Fruit fly (Drosophila melanogaster): Measurements from ENCODE around the gene Gale.
A peak's percentile ranks its signal among the peaks of the same experiment; 100 is the strongest.

The Gale gene

DNA sequence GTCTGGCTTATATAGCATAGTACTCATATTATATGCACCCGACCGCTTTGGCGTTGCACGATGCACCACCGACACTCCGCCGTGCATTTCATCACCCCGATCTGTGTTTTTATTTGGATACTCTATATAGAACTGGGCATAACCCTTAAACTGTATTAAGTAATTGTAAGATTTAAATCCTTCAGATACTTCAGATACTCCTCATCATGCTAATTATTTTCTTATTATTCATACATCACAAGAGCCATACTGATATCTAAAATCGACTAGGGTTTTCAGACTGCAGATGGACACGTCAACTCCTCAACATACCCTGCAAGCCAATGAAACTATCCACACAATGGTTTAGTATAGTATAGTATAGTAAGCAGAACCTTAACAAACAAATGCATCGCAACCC lies 24.8 kb upstream of the Gale start (continued):
- TF ChIP-seq CG6792 (GFP tag; optimal IDR thresholded peaks at IDR 0.05): no peak
- no peak for TF ChIP-seq vri (GFP tag; optimal IDR thresholded peaks at IDR 0.05)
- peak; percentile 40 for TF ChIP-seq achi (GFP tag; optimal IDR thresholded peaks at IDR 0.05)
- no peak for TF ChIP-seq net (GFP tag; optimal IDR thresholded peaks at IDR 0.05)
- TF ChIP-seq CG11762 (GFP tag; optimal IDR thresholded peaks at IDR 0.05; ENCODE audit: insufficient read depth): no peak
- TF ChIP-seq CG16779 (tag; optimal IDR thresholded peaks at IDR 0.05): no peak
- TF ChIP-seq CG8632 (GFP tag; optimal IDR thresholded peaks at IDR 0.05): no peak
- no peak for TF ChIP-seq CG11902 (GFP tag; optimal IDR thresholded peaks at IDR 0.05)
- no peak for TF ChIP-seq Hr38 (GFP tag; optimal IDR thresholded peaks at IDR 0.05)
- no peak for TF ChIP-seq CG6808 (GFP tag; optimal IDR thresholded peaks at IDR 0.05)
- TF ChIP-seq fkh (GFP tag; optimal IDR thresholded peaks at IDR 0.05): no peak
- TF ChIP-seq salr (GFP tag; optimal IDR thresholded peaks at IDR 0.05): peak in 1 of 2 experiments; percentile 2
- peak; percentile 30 for TF ChIP-seq CG10631 (GFP tag; optimal IDR thresholded peaks at IDR 0.05)
- TF ChIP-seq CG8319 (GFP tag; optimal IDR thresholded peaks at IDR 0.05): no peak
- TF ChIP-seq CG32006 (GFP tag; optimal IDR thresholded peaks at IDR 0.05): peak; percentile 55
- TF ChIP-seq Sox14 (GFP tag; optimal IDR thresholded peaks at IDR 0.05): peak; percentile 9
- peak; percentile 64 for TF ChIP-seq Gug (GFP tag; IDR thresholded peaks at IDR 0.05)
- no peak for TF ChIP-seq Met (GFP tag; optimal IDR thresholded peaks at IDR 0.05)
- no peak for TF ChIP-seq ss (GFP tag; optimal IDR thresholded peaks at IDR 0.05)
- TF ChIP-seq CG6276 (GFP tag; optimal IDR thresholded peaks at IDR 0.05): no peak
- peak; percentile 18 for TF ChIP-seq topi (GFP tag; optimal IDR thresholded peaks at IDR 0.05)
- no peak for TF ChIP-seq Eip93F (GFP tag; optimal IDR thresholded peaks at IDR 0.05)

dm6 chr3L:624203-624914 lies 24.0 kb upstream of the Gale start:
- TF ChIP-seq svp (GFP tag) (peak; percentile 74), dsx (GFP tag; optimal IDR thresholded peaks at IDR 0.05; ENCODE audit: poor library complexity, severe bottlenecking) (no peak), fkh (GFP tag; optimal IDR thresholded peaks at IDR 0.05) (peak; percentile 26)

dm6 chr3L:625899-626298 lies 22.5 kb upstream of the Gale start:
- TF ChIP-seq Hr4 (GFP tag; optimal IDR thresholded peaks at IDR 0.05) (no peak), OdsH (GFP tag; optimal IDR thresholded peaks at IDR 0.05) (no peak), topi (GFP tag; optimal IDR thresholded peaks at IDR 0.05) (no peak), Gug (GFP tag; IDR thresholded peaks at IDR 0.05) (0 out of 2 replicates have a peak, but pooled peaks have one; percentile 14), CG11294 (GFP tag; IDR thresholded peaks at IDR 0.05) (no peak), spab (GFP tag; optimal IDR thresholded peaks at IDR 0.05) (no peak), svp (GFP tag) (no peak), acj6 (GFP tag; optimal IDR thresholded peaks at IDR 0.05) (no peak), Sox15 (GFP tag; optimal IDR thresholded peaks at IDR 0.05) (no peak), ss (GFP tag; optimal IDR thresholded peaks at IDR 0.05) (no peak), CG6854 (GFP tag; optimal IDR thresholded peaks at IDR 0.05) (no peak), Met (GFP tag; optimal IDR thresholded peaks at IDR 0.05) (peak; percentile 7), eg (GFP tag; IDR thresholded peaks at IDR 0.05) (peak; percentile 71), CG6163 (GFP tag; IDR thresholded peaks at IDR 0.05) (peak; percentile 54; the same call in 2 of the 3 replicates), CG11902 (GFP tag; optimal IDR thresholded peaks at IDR 0.05) (no peak), CG4318 (GFP tag; optimal IDR thresholded peaks at IDR 0.05) (no peak), Ets96B (tag; optimal IDR thresholded peaks at IDR 0.05) (no peak), CG15336 (GFP tag; IDR thresholded peaks at IDR 0.05) (no peak; the same call in 1 of the 2 replicates), vri (GFP tag; optimal IDR thresholded peaks at IDR 0.05) (no peak), CG34406 (GFP tag; optimal IDR thresholded peaks at IDR 0.05) (no peak), CG10631 (GFP tag; optimal IDR thresholded peaks at IDR 0.05) (no peak), Sox102F (GFP tag; optimal IDR thresholded peaks at IDR 0.05) (no peak), CG6276 (GFP tag; optimal IDR thresholded peaks at IDR 0.05) (peak; percentile 20), pdm3 (GFP tag; optimal IDR thresholded peaks at IDR 0.05) (no peak), CG8632 (GFP tag; optimal IDR thresholded peaks at IDR 0.05) (no peak), CG8119 (GFP tag; IDR thresholded peaks at IDR 0.05) (0 out of 3 replicates have a peak, but pooled peaks have one; percentile 36), fkh (GFP tag; optimal IDR thresholded peaks at IDR 0.05) (peak; percentile 53), esn (GFP tag; optimal IDR thresholded peaks at IDR 0.05) (no peak), CG3919 (GFP tag; optimal IDR thresholded peaks at IDR 0.05) (no peak), CG6792 (GFP tag; optimal IDR thresholded peaks at IDR 0.05) (no peak), net (GFP tag; optimal IDR thresholded peaks at IDR 0.05) (no peak), achi (GFP tag; optimal IDR thresholded peaks at IDR 0.05) (no peak), Hr39 (GFP tag; optimal IDR thresholded peaks at IDR 0.05) (no peak)

All from whole organism, prepupa.